Worm (Caenorhabditis elegans) whole organism, L4 larva: ENCODE data around the gene twk-44.

ENCODE experiments used
- F44E2.7 ChIP-seq: fragments of 200-800 bp; sonication (Bioruptor generic); IDR thresholded peaks from 2 replicates; pipeline ENCODE4 v2.1.2; 2022; ENCODE audit warnings: missing genetic modification characterization, missing compliant biosample characterization
- F49E8.2 ChIP-seq: sonication (generic microtip); optimal IDR thresholded peaks from 2 replicates; lab custom pipeline; 2016; ENCODE audit warnings: missing compliant biosample characterization, mild to moderate bottlenecking, missing genetic modification characterization, borderline replicate concordance
- Y5F2A.4 ChIP-seq: fragments of 200-800 bp; sonication (Bioruptor generic); optimal IDR thresholded peaks from 2 replicates; lab custom pipeline; 2018; ENCODE audit warnings: mild to moderate bottlenecking, missing genetic modification characterization, missing compliant biosample characterization
- ZK337.2 ChIP-seq: fragments of 200-800 bp; sonication (Bioruptor generic); IDR thresholded peaks from 2 replicates; pipeline ENCODE4 v1.3.6; 2022; ENCODE audit warnings: missing genetic modification reagents, missing genetic modification characterization, missing compliant biosample characterization
- aha-1 ChIP-seq: fragments of 150-350 bp; peaks from one replicate; lab custom pipeline; 2014; ENCODE audit warnings: missing biosample characterization, missing genetic modification characterization
- aly-2 ChIP-seq: sonication (generic microtip); optimal IDR thresholded peaks from 2 replicates; lab custom pipeline; 2018; ENCODE audit warnings: missing biosample characterization, missing genetic modification characterization
- ceh-20 ChIP-seq: fragments of 200-800 bp; sonication (Bioruptor generic); IDR thresholded peaks from 2 replicates; pipeline ENCODE4 v1.3.6; 2022; ENCODE audit warnings: missing genetic modification reagents, missing genetic modification characterization, missing compliant biosample characterization
- ces-1 ChIP-seq: fragments of 150-350 bp; sonication (generic microtip); optimal IDR thresholded peaks from 4 replicates; lab custom pipeline; 2014; ENCODE audit warnings: missing biosample characterization, missing genetic modification reagents, missing genetic modification characterization
- cey-2 ChIP-seq: sonication (generic microtip); optimal IDR thresholded peaks from 3 replicates; lab custom pipeline; 2017; ENCODE audit warnings: missing genetic modification characterization, mild to moderate bottlenecking, missing compliant biosample characterization, antibody characterized with exemption, borderline replicate concordance; ENCODE audit not compliant: insufficient read depth
- daf-16 ChIP-seq, 3 experiments: sonication (generic microtip); optimal IDR thresholded peaks; 2 replicates each; lab custom pipeline; 2016 to 2017; ENCODE audit warnings: missing genetic modification characterization in 3 of 3, missing genetic modification reagents in 3 of 3, mild to moderate bottlenecking in 2 of 3, missing compliant biosample characterization in 2 of 3, missing biosample characterization in 1 of 3, moderate library complexity in 1 of 3
- daf-8 ChIP-seq: fragments of 200-800 bp; sonication (Bioruptor generic); IDR thresholded peaks from 2 replicates; pipeline ENCODE4 v1.3.6; 2022; ENCODE audit warnings: missing genetic modification characterization, missing compliant biosample characterization
- dmd-6 ChIP-seq: fragments of 200-800 bp; sonication (Bioruptor generic); IDR thresholded peaks from 2 replicates; pipeline ENCODE4 v1.3.6; 2022; ENCODE audit warnings: missing genetic modification reagents, missing genetic modification characterization, missing compliant biosample characterization
- dpl-1 ChIP-seq: fragments of 150-350 bp; optimal IDR thresholded peaks from 2 replicates; lab custom pipeline; 2014; ENCODE audit warnings: missing biosample characterization, missing genetic modification reagents, missing genetic modification characterization
- dve-1 ChIP-seq: sonication (generic microtip); optimal IDR thresholded peaks from 2 replicates; lab custom pipeline; 2017; ENCODE audit warnings: antibody characterized with exemption, mild to moderate bottlenecking, missing genetic modification characterization, missing compliant biosample characterization; ENCODE audit not compliant: insufficient read depth
- egl-43 ChIP-seq: fragments of 200-800 bp; sonication (Bioruptor generic); IDR thresholded peaks from 2 replicates; pipeline ENCODE4 v1.3.6; 2022; ENCODE audit warnings: missing genetic modification reagents, missing genetic modification characterization, missing compliant biosample characterization
- gei-8 ChIP-seq: fragments of 200-800 bp; sonication (Bioruptor generic); optimal IDR thresholded peaks from 2 replicates; lab custom pipeline; 2018; ENCODE audit warnings: mild to moderate bottlenecking, missing genetic modification characterization, missing compliant biosample characterization
- hlh-30 ChIP-seq: sonication (generic microtip); optimal IDR thresholded peaks from 2 replicates; lab custom pipeline; 2017; ENCODE audit warnings: antibody characterized with exemption, mild to moderate bottlenecking, missing genetic modification characterization, missing compliant biosample characterization; ENCODE audit not compliant: insufficient read depth
- lin-15B ChIP-seq: fragments of 150-350 bp; sonication (generic microtip); optimal IDR thresholded peaks from 3 replicates; lab custom pipeline; 2014; ENCODE audit warnings: missing biosample characterization, missing genetic modification characterization
- lin-38 ChIP-seq: fragments of 200-800 bp; sonication (Bioruptor generic); IDR thresholded peaks from 2 replicates; pipeline ENCODE4 v1.3.6; 2022; ENCODE audit warnings: missing genetic modification reagents, missing genetic modification characterization, missing compliant biosample characterization
- lin-39 ChIP-seq: fragments of 150-350 bp; optimal IDR thresholded peaks from 2 replicates; lab custom pipeline; 2014; ENCODE audit warnings: missing biosample characterization, missing genetic modification reagents, missing genetic modification characterization
- lir-3 ChIP-seq: sonication (generic microtip); optimal IDR thresholded peaks from 2 replicates; lab custom pipeline; 2016; ENCODE audit warnings: mild to moderate bottlenecking, missing genetic modification characterization, missing compliant biosample characterization
- mes-2 ChIP-seq: sonication (generic microtip); optimal IDR thresholded peaks from 2 replicates; lab custom pipeline; 2016; ENCODE audit warnings: missing genotype, mild to moderate bottlenecking, missing genetic modification characterization, missing compliant biosample characterization; ENCODE audit not compliant: poor library complexity, severe bottlenecking
- mxl-3 ChIP-seq: fragments of 200-800 bp; sonication (Bioruptor generic); optimal IDR thresholded peaks from 2 replicates; lab custom pipeline; 2018; ENCODE audit warnings: mild to moderate bottlenecking, missing genetic modification characterization, missing compliant biosample characterization
- nhr-111 ChIP-seq: fragments of 200-800 bp; sonication (Bioruptor generic); optimal IDR thresholded peaks from 2 replicates; lab custom pipeline; 2018; ENCODE audit warnings: mild to moderate bottlenecking, missing genetic modification characterization, missing compliant biosample characterization
- nhr-28 ChIP-seq: fragments of 150-350 bp; optimal IDR thresholded peaks from 2 replicates; lab custom pipeline; 2014; ENCODE audit warnings: missing biosample characterization, missing genetic modification characterization
- pha-4 ChIP-seq, 2 experiments: fragments of 150-350 bp in 1 of 2; fragments of 200-800 bp in 1 of 2; sonication (Bioruptor generic) in 1 of 2; IDR thresholded peaks in 1 of 2; optimal IDR thresholded peaks in 1 of 2; 2 replicates each; pipeline versions ENCODE4 v1.3.6 to Lab custom; 2014 to 2022; ENCODE audit warnings: missing genetic modification characterization in 2 of 2, missing genetic modification reagents in 2 of 2, missing biosample characterization in 1 of 2, missing compliant biosample characterization in 1 of 2
- snpc-1.2 ChIP-seq: fragments of 200-800 bp; sonication (Bioruptor generic); IDR thresholded peaks from 2 replicates; pipeline ENCODE4 v1.3.6; 2022; ENCODE audit warnings: missing genetic modification reagents, missing genetic modification characterization, missing compliant biosample characterization
- snpc-4 ChIP-seq: fragments of 150-350 bp; optimal IDR thresholded peaks from 2 replicates; lab custom pipeline; 2014; ENCODE audit warnings: missing biosample characterization, missing genetic modification characterization
- spr-3 ChIP-seq: fragments of 200-800 bp; sonication (Bioruptor generic); optimal IDR thresholded peaks from 2 replicates; lab custom pipeline; 2018; ENCODE audit warnings: mild to moderate bottlenecking, missing genetic modification characterization, missing compliant biosample characterization
- tra-1 ChIP-seq: fragments of 200-800 bp; sonication (Bioruptor generic); IDR thresholded peaks from 2 replicates; pipeline ENCODE4 v1.3.6; 2022; ENCODE audit warnings: missing genetic modification reagents, missing genetic modification characterization, missing compliant biosample characterization
- unc-130 ChIP-seq: sonication (generic microtip); optimal IDR thresholded peaks from 2 replicates; lab custom pipeline; 2016; ENCODE audit warnings: missing genetic modification reagents, missing genetic modification characterization, missing compliant biosample characterization
- unc-62 ChIP-seq, 3 experiments: fragments of 150-350 bp in 1 of 3; sonication (generic microtip); optimal IDR thresholded peaks in 2 of 3; peaks in 1 of 3; 1 replicate in 1 of 3; 2 replicates in 2 of 3; lab custom pipeline; 2014 to 2017; ENCODE audit warnings: missing biosample characterization in 3 of 3, missing genetic modification characterization in 3 of 3, missing genetic modification reagents in 3 of 3, missing genotype in 1 of 3
- zfp-3 ChIP-seq: fragments of 200-800 bp; sonication (Bioruptor generic); conservative IDR thresholded peaks from 2 replicates; pipeline ENCODE4 v1.3.6; 2022; ENCODE audit warnings: missing genetic modification reagents, missing genetic modification characterization, missing compliant biosample characterization

The twk-44 gene

DNA sequence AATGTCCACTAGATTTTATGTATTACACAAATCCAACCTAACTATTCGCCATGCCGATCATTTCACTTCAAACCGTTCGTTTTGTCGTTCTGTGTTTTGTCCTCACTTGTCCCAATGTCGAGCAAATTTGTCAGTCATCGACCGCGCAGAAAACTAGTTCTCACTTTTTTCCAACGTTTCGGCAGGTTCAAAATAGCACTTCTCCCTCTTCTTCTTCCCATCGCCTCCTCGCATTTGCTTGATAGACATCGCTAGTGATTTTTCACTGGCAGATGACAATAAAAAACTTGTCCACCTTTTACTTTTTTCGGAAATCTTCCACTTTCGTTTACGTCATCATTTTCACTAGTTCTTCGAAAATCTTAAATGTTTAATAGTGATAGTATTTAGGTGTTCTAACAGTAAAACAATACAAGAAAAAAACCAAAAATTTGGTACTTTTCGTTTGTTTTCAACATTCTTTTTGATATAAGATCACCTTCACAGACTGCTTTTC is 38.7 kb upstream of the twk-44 start:
- TF ChIP-seq zfp-3 (GFP tag; lab: Robert Waterston, UW), result no peak
- TF ChIP-seq aha-1 (tag; lab: Kevin White, UChicago), result peak; percentile 61
- TF ChIP-seq snpc-4 (tag; lab: Kevin White, UChicago), result no peak
- no peak for TF ChIP-seq ZK337.2 (GFP tag; lab: Robert Waterston, UW)
- TF ChIP-seq spr-3 (GFP tag; lab: Kevin White, UChicago), result no peak
- no peak for TF ChIP-seq tra-1 (GFP tag; lab: Robert Waterston, UW)
- no peak for TF ChIP-seq Y5F2A.4 (GFP tag; lab: Kevin White, UChicago)

DNA sequence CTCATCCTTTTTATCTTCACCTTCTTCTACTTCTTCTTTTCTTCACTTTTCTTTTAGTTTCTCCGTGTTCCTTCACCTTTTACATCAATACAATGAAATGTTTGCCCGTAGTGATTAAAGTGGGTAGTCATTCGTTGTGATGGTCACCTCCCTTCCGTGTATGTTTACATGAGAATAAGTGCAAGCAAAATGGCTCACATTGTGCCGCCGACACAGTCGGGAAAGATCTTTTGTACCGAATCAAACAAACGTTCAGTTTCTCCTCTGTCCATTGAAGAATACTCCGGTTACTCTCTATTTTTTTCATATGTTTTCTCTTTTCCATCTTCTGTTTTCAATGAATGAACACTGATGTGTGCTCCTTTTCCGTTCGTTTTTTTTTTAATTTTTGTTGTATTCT is 37.3 kb upstream of the twk-44 start:
- TF ChIP-seq mes-2 (peak; percentile 9), daf-16 (GFP tag; optimal IDR thresholded peaks at IDR 0.05; lab: Kevin White, UChicago) (no peak), daf-16 (tag; optimal IDR thresholded peaks at IDR 0.05; lab: Kevin White, UChicago) (peak; percentile 52), lir-3 (tag; lab: Kevin White, UChicago) (no peak), pha-4 (GFP tag; IDR thresholded peaks at IDR 0.05; lab: Robert Waterston, UW) (no peak), pha-4 (tag; optimal IDR thresholded peaks at IDR 0.05; lab: Kevin White, UChicago) (peak; percentile 62), aha-1 (tag; lab: Kevin White, UChicago) (peak; percentile 53), dve-1 (peak; percentile 8), gei-8 (GFP tag; lab: Kevin White, UChicago) (no peak), unc-130 (no peak), cey-2 (no peak)
- TF ChIP-seq, all 104 proteins: peak for 5

DNA sequence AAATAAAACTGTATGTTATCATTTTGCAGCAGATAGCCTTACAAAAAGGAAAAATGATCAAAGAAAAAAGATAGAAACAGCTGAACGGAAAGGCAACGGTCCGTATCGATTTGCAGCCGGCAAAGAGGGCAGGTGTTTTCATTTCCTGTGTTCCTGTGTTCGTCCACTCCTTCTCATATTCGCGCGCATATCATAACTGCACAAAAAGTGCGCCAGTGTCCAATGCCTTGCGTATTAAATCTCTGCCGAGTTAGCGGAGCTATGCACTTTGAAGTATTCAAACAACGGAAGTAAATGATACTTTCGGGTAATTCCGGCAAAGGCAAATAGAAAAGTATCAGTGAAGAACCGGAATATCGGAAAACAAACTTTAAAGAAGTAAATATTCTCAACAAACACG is 35.6 kb upstream of the twk-44 start:
- no peak for TF ChIP-seq unc-130
- TF ChIP-seq nhr-28 (tag; lab: Kevin White, UChicago), result peak; percentile 9
- TF ChIP-seq ces-1 (GFP tag; lab: Kevin White, UChicago), result no peak
- TF ChIP-seq aha-1 (tag; lab: Kevin White, UChicago), result no peak
- TF ChIP-seq daf-8 (GFP tag; lab: Robert Waterston, UW), result no peak
- TF ChIP-seq mes-2, result peak; percentile 5
- TF ChIP-seq dve-1, result peak; percentile 52
- TF ChIP-seq F49E8.2 (tag; lab: Kevin White, UChicago), result no peak
- peak; percentile 65 for TF ChIP-seq dpl-1 (GFP tag; lab: Kevin White, UChicago)
- TF ChIP-seq, all 104 proteins: peak for 4

DNA sequence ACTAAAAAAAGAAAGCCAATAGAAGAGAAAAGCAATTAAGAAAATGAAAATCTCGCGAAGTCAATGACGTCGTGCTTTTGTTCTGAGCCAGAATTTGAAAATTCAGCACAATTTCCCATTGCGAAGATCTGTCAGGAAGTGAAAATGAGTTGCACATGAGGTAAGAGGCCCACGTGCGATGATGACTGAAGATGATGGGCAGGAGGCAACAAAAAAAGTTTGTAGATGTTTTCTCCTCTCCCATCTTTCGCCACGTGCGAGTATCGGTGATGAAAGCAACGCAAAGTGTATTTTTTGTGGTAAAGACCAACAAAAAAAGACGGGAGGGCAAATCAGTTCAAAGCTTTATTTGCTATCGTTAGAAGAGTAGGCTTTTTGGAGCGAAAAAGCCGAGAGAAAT is 35.2 kb upstream of the twk-44 start:
- TF ChIP-seq aly-2 (tag; lab: Kevin White, UChicago) (no peak), dmd-6 (peak; percentile 30), snpc-1.2 (no peak), lin-38 (GFP tag; lab: Robert Waterston, UW) (no peak), zfp-3 (GFP tag; lab: Robert Waterston, UW) (0 out of 2 replicates have a peak, but pooled peaks have one; percentile 36), nhr-111 (GFP tag; lab: Kevin White, UChicago) (no peak), aha-1 (tag; lab: Kevin White, UChicago) (peak; percentile 37), F44E2.7 (no peak), tra-1 (GFP tag; lab: Robert Waterston, UW) (0 out of 2 replicates have a peak, but pooled peaks have one; percentile 9), mxl-3 (GFP tag; lab: Kevin White, UChicago) (peak; percentile 11), egl-43 (no peak), lin-15B (tag; lab: Kevin White, UChicago) (no peak), lin-39 (tag; lab: Kevin White, UChicago) (no peak), hlh-30 (tag; lab: Kevin White, UChicago) (peak; percentile 86), unc-62 (GFP tag; optimal IDR thresholded peaks at IDR 0.05 in 1 of 2; lab: Kevin White, UChicago) (peak in 1 of 2 experiments; percentile 4), unc-62 (tag; optimal IDR thresholded peaks at IDR 0.05; lab: Kevin White, UChicago) (no peak), ceh-20 (GFP tag; lab: Robert Waterston, UW) (peak; percentile 38; the same call in 1 of the 2 replicates)
